Worm (Caenorhabditis elegans) whole organism, late embryonic: ENCODE results near the gene T10B10.8.
A peak's percentile ranks its signal among the peaks of the same experiment; 100 is the strongest.

Experiments used
- C38D4.7 ChIP-seq: fragments of 200-800 bp; sonication (Bioruptor generic); optimal IDR thresholded peaks from 2 replicates; lab custom pipeline; 2018; ENCODE audit warnings: mild to moderate bottlenecking, missing genetic modification characterization, moderate library complexity, missing compliant biosample characterization
- K02D7.2 ChIP-seq: sonication (generic microtip); optimal IDR thresholded peaks from 2 replicates; lab custom pipeline; 2017; ENCODE audit warnings: mild to moderate bottlenecking, missing genetic modification characterization, missing compliant biosample characterization
- Y22D7AL.16 ChIP-seq: sonication (generic microtip); optimal IDR thresholded peaks from 2 replicates; lab custom pipeline; 2016; ENCODE audit warnings: missing genetic modification characterization, missing compliant biosample characterization
- ceh-14 ChIP-seq: sonication (generic microtip); optimal IDR thresholded peaks from 2 replicates; lab custom pipeline; 2016; ENCODE audit warnings: missing genotype, missing genetic modification characterization, missing compliant biosample characterization
- ceh-18 ChIP-seq: sonication (generic microtip); optimal IDR thresholded peaks from 2 replicates; lab custom pipeline; 2016; ENCODE audit warnings: missing genetic modification characterization, missing compliant biosample characterization
- ceh-19 ChIP-seq: fragments of 200-800 bp; sonication (Bioruptor generic); optimal IDR thresholded peaks from 2 replicates; lab custom pipeline; 2018; ENCODE audit warnings: mild to moderate bottlenecking, missing genetic modification characterization, missing compliant biosample characterization
- ceh-24 ChIP-seq: sonication (generic microtip); optimal IDR thresholded peaks from 2 replicates; lab custom pipeline; 2016; ENCODE audit warnings: mild to moderate bottlenecking, missing genetic modification characterization, missing compliant biosample characterization
- ceh-31 ChIP-seq: sonication (generic microtip); optimal IDR thresholded peaks from 2 replicates; lab custom pipeline; 2016; ENCODE audit warnings: missing genetic modification characterization, missing compliant biosample characterization
- ceh-9 ChIP-seq: sonication (generic microtip); optimal IDR thresholded peaks from 2 replicates; lab custom pipeline; 2016; ENCODE audit warnings: mild to moderate bottlenecking, missing genetic modification characterization, inconsistent platforms, missing compliant biosample characterization
- che-1 ChIP-seq: sonication (generic microtip); optimal IDR thresholded peaks from 2 replicates; lab custom pipeline; 2016; ENCODE audit warnings: mild to moderate bottlenecking, missing genetic modification characterization, missing compliant biosample characterization
- dmd-4 ChIP-seq: sonication (generic microtip); optimal IDR thresholded peaks from 2 replicates; lab custom pipeline; 2016; ENCODE audit warnings: borderline replicate concordance, missing genetic modification characterization, missing compliant biosample characterization
- elt-4 ChIP-seq: sonication (generic microtip); optimal IDR thresholded peaks from 2 replicates; lab custom pipeline; 2016; ENCODE audit warnings: missing genetic modification characterization, missing compliant biosample characterization
- fax-1 ChIP-seq: sonication (generic microtip); optimal IDR thresholded peaks from 2 replicates; lab custom pipeline; 2016; ENCODE audit warnings: missing genotype, missing genetic modification characterization, missing compliant biosample characterization
- fkh-6 ChIP-seq: sonication (generic microtip); optimal IDR thresholded peaks from 2 replicates; lab custom pipeline; 2016; ENCODE audit warnings: missing genetic modification characterization, missing compliant biosample characterization
- hlh-13 ChIP-seq: fragments of 200-800 bp; sonication (Bioruptor generic); optimal IDR thresholded peaks from 2 replicates; lab custom pipeline; 2018; ENCODE audit warnings: mild to moderate bottlenecking, missing genetic modification characterization, missing compliant biosample characterization
- hlh-30 ChIP-seq: sonication (generic microtip); optimal IDR thresholded peaks from 2 replicates; lab custom pipeline; 2017; ENCODE audit warnings: antibody characterized with exemption, missing genetic modification characterization, missing compliant biosample characterization; ENCODE audit not compliant: insufficient read depth
- madf-2 ChIP-seq: sonication (generic microtip); optimal IDR thresholded peaks from 2 replicates; lab custom pipeline; 2017; ENCODE audit warnings: missing genetic modification characterization, missing compliant biosample characterization
- pag-3 ChIP-seq: sonication (generic microtip); optimal IDR thresholded peaks from 2 replicates; lab custom pipeline; 2016; ENCODE audit warnings: missing compliant biosample characterization, missing genetic modification characterization, borderline replicate concordance
- pha-2 ChIP-seq: sonication (generic microtip); optimal IDR thresholded peaks from 2 replicates; lab custom pipeline; 2017; ENCODE audit warnings: mild to moderate bottlenecking, missing genetic modification characterization, missing compliant biosample characterization
- pha-4 ChIP-seq: fragments of 150-350 bp; optimal IDR thresholded peaks from 2 replicates; lab custom pipeline; 2018; ENCODE audit warnings: missing biosample characterization, missing genetic modification reagents, missing genetic modification characterization
- pros-1 ChIP-seq: fragments of 150-350 bp; optimal IDR thresholded peaks from 2 replicates; lab custom pipeline; 2014; ENCODE audit warnings: missing biosample characterization, missing genetic modification reagents, missing genetic modification characterization
- rnt-1 ChIP-seq: sonication (generic microtip); optimal IDR thresholded peaks from 2 replicates; lab custom pipeline; 2016; ENCODE audit warnings: missing genetic modification characterization, missing compliant biosample characterization
- sdc-2 ChIP-seq: sonication (generic microtip); optimal IDR thresholded peaks from 2 replicates; lab custom pipeline; 2016; ENCODE audit warnings: missing genotype, missing genetic modification characterization, missing compliant biosample characterization
- sox-2 ChIP-seq: fragments of 200-800 bp; sonication (Bioruptor generic); IDR thresholded peaks from 2 replicates; pipeline ENCODE4 v1.3.6; 2022; ENCODE audit warnings: missing genetic modification reagents, missing genetic modification characterization, missing compliant biosample characterization
- sox-4 ChIP-seq: sonication (generic microtip); optimal IDR thresholded peaks from 2 replicates; lab custom pipeline; 2017; ENCODE audit warnings: mild to moderate bottlenecking, missing genetic modification characterization, inconsistent platforms, missing compliant biosample characterization
- syd-9 ChIP-seq: sonication (generic microtip); optimal IDR thresholded peaks from 2 replicates; lab custom pipeline; 2016; ENCODE audit warnings: mild to moderate bottlenecking, missing genetic modification characterization, moderate library complexity, missing compliant biosample characterization
- tbx-2 ChIP-seq: sonication (generic microtip); optimal IDR thresholded peaks from 2 replicates; lab custom pipeline; 2016; ENCODE audit warnings: missing genetic modification characterization, missing compliant biosample characterization
- ttx-3 ChIP-seq: sonication (generic microtip); optimal IDR thresholded peaks from 2 replicates; lab custom pipeline; 2016; ENCODE audit warnings: missing genetic modification reagents, missing genetic modification characterization, missing compliant biosample characterization
- unc-3 ChIP-seq, 2 experiments: fragments of 200-800 bp in 1 of 2; sonication (Bioruptor generic) in 1 of 2; sonication (generic microtip) in 1 of 2; conservative IDR thresholded peaks in 1 of 2; optimal IDR thresholded peaks in 1 of 2; 2 replicates each; pipeline versions ENCODE4 v1.3.6 to Lab custom; 2016 to 2022; ENCODE audit warnings: missing compliant biosample characterization in 2 of 2, missing genetic modification characterization in 2 of 2, missing genetic modification reagents in 1 of 2
- unc-42 ChIP-seq: sonication (generic microtip); optimal IDR thresholded peaks from 2 replicates; lab custom pipeline; 2016; ENCODE audit warnings: missing genotype, missing genetic modification characterization, missing compliant biosample characterization
- unc-55 ChIP-seq: sonication (generic microtip); optimal IDR thresholded peaks from 2 replicates; lab custom pipeline; 2017; ENCODE audit warnings: missing biosample characterization, missing genetic modification reagents, missing genetic modification characterization

The T10B10.8 gene

ce11 chrX:15163118-15163517 lies 2.9 kb downstream of the T10B10.8 start:
- TF ChIP-seq pros-1 (no peak), madf-2 (tag; lab: Kevin White, UChicago) (no peak), ttx-3 (no peak), Y22D7AL.16 (tag; lab: Kevin White, UChicago) (no peak), tbx-2 (no peak), ceh-24 (tag; lab: Kevin White, UChicago) (no peak), K02D7.2 (tag; lab: Kevin White, UChicago) (no peak), sdc-2 (tag; lab: Kevin White, UChicago) (no peak), unc-3 (GFP tag; conservative IDR thresholded peaks at IDR 0.05; lab: Robert Waterston, UW) (no peak), unc-3 (tag; optimal IDR thresholded peaks at IDR 0.05; lab: Kevin White, UChicago) (no peak), ceh-9 (no peak)
- TF ChIP-seq, all 69 proteins: peak for 0

- no peak for TF ChIP-seq madf-2 (tag; lab: Kevin White, UChicago)
- no peak for TF ChIP-seq syd-9 (tag; lab: Kevin White, UChicago)
- no peak for TF ChIP-seq elt-4 (tag; lab: Kevin White, UChicago)
- no peak for TF ChIP-seq rnt-1 (tag; lab: Kevin White, UChicago)
- no peak for TF ChIP-seq ttx-3
- TF ChIP-seq hlh-30 (tag; lab: Kevin White, UChicago), result no peak
- no peak for TF ChIP-seq pha-2
- no peak for TF ChIP-seq pha-4 (tag; lab: Kevin White, UChicago)
Measured at ce11 chrX:15160923-15161322, 5.1 kb downstream of the T10B10.8 start.

- TF ChIP-seq sox-4 (tag; lab: Kevin White, UChicago), result no peak
- TF ChIP-seq tbx-2, result no peak
Measured at ce11 chrX:15159362-15159761, 6.7 kb downstream of the T10B10.8 start.

ce11 chrX:15158699-15159312 lies 7.2 kb downstream of the T10B10.8 start, which contains the start of gene C11G10.1:
TSS of gene C11G10.1 (minus strand) at chrX:15158749.
- TF ChIP-seq fax-1, result no peak

ce11 chrX:15157854-15158253 lies 8.2 kb downstream of the T10B10.8 start:
- no peak for TF ChIP-seq tbx-2
- no peak for TF ChIP-seq pag-3 (tag; lab: Kevin White, UChicago)
- TF ChIP-seq Y22D7AL.16 (tag; lab: Kevin White, UChicago), result no peak
- no peak for TF ChIP-seq sox-2 (GFP tag; lab: Robert Waterston, UW)
- no peak for TF ChIP-seq C38D4.7 (GFP tag; lab: Kevin White, UChicago)
- TF ChIP-seq hlh-13 (GFP tag; lab: Kevin White, UChicago), result no peak
- TF ChIP-seq ceh-31 (tag; lab: Kevin White, UChicago), result no peak
- no peak for TF ChIP-seq ceh-18 (tag; lab: Kevin White, UChicago)
- TF ChIP-seq ceh-19 (GFP tag; lab: Kevin White, UChicago), result no peak
- no peak for TF ChIP-seq fkh-6
- TF ChIP-seq sdc-2 (tag; lab: Kevin White, UChicago), result no peak
- no peak for TF ChIP-seq unc-55 (GFP tag; lab: Kevin White, UChicago)
- no peak for TF ChIP-seq dmd-4 (tag; lab: Kevin White, UChicago)
- TF ChIP-seq sox-4 (tag; lab: Kevin White, UChicago), result no peak
- TF ChIP-seq che-1 (tag; lab: Kevin White, UChicago), result no peak

ce11 chrX:15155054-15155453 lies 11.0 kb downstream of the T10B10.8 start:
- TF ChIP-seq ceh-14 (tag; lab: Kevin White, UChicago) (no peak), ceh-31 (tag; lab: Kevin White, UChicago) (peak; percentile 74), unc-42 (tag; lab: Kevin White, UChicago) (peak; percentile 94)
